Worm (Caenorhabditis elegans): ENCODE results near the gene ttbk-2.2.

ttbk-2.2 gene

ce11 chrIV:5086243-5086960 is 19.6 kb upstream of the ttbk-2.2 start:
- TF ChIP-seq sem-2 (GFP tag; optimal IDR thresholded peaks at IDR 0.05) (no peak), blmp-1 (tag; optimal IDR thresholded peaks at IDR 0.05) (no peak), tbx-8 (GFP tag; optimal IDR thresholded peaks at IDR 0.05) (no peak), lin-13 (tag; optimal IDR thresholded peaks at IDR 0.05) (no peak), unc-120 (tag; optimal IDR thresholded peaks at IDR 0.05; ENCODE audit: poor library complexity, severe bottlenecking) (no peak), lsy-2 (tag; optimal IDR thresholded peaks at IDR 0.05) (no peak), elt-3 (tag; optimal IDR thresholded peaks at IDR 0.05) (no peak)

DNA sequence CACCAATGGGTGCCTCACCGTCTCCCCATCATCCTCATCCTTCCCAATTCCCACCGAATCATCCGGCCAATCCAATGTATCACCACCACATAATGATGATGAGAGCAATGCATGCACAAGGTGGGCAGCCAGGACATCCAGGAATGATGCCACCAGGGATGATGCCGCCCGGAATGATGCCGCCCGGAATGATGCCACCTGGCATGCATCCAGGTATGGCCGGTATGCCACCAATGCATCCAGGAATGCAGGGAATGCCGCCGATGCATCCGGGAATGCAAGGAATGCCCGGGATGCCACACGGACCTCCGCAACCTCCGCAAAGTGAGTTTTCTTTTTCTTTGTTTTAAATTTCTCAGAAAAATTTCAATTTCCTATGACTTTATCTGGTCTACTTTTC is 19.0 kb upstream of the ttbk-2.2 start:
- TF ChIP-seq ceh-39 (tag; optimal IDR thresholded peaks at IDR 0.05): no peak
- TF ChIP-seq mab-5 (tag; optimal IDR thresholded peaks at IDR 0.05): no peak
- no peak for TF ChIP-seq lin-32 (GFP tag; optimal IDR thresholded peaks at IDR 0.05)
- TF ChIP-seq elt-1 (tag; optimal IDR thresholded peaks at IDR 0.05; ENCODE audit: borderline replicate concordance, insufficient read depth): no peak
- no peak for TF ChIP-seq ham-2 (GFP tag; optimal IDR thresholded peaks at IDR 0.05)
- TF ChIP-seq unc-62 (GFP tag; optimal IDR thresholded peaks at IDR 0.05): no peak
- TF ChIP-seq snpc-4 (tag; optimal IDR thresholded peaks at IDR 0.05): no peak
- TF ChIP-seq pha-4 (tag; optimal IDR thresholded peaks at IDR 0.05): no peak
- no peak for TF ChIP-seq ceh-43 (GFP tag; optimal IDR thresholded peaks at IDR 0.05)
- TF ChIP-seq bed-3 (GFP tag; optimal IDR thresholded peaks at IDR 0.05): no peak
- TF ChIP-seq drap-1 (GFP tag; optimal IDR thresholded peaks at IDR 0.05): no peak
- TF ChIP-seq ztf-11 (tag; optimal IDR thresholded peaks at IDR 0.05): no peak
- TF ChIP-seq sptf-1 (tag; optimal IDR thresholded peaks at IDR 0.05): no peak
- TF ChIP-seq mep-1 (tag; optimal IDR thresholded peaks at IDR 0.05): no peak
- TF ChIP-seq M03D4.4 (tag; optimal IDR thresholded peaks at IDR 0.05): no peak
- no peak for TF ChIP-seq unc-39 (tag; optimal IDR thresholded peaks at IDR 0.05)
- TF ChIP-seq elt-3 (tag; optimal IDR thresholded peaks at IDR 0.05): no peak
- no peak for TF ChIP-seq tbx-8 (GFP tag; optimal IDR thresholded peaks at IDR 0.05)

ce11 chrIV:5083832-5084231 is 17.0 kb upstream of the ttbk-2.2 start:
- TF ChIP-seq unc-62 (GFP tag; optimal IDR thresholded peaks at IDR 0.05) (no peak), blmp-1 (tag; optimal IDR thresholded peaks at IDR 0.05) (no peak), unc-120 (tag; optimal IDR thresholded peaks at IDR 0.05; ENCODE audit: poor library complexity, severe bottlenecking) (no peak)

DNA sequence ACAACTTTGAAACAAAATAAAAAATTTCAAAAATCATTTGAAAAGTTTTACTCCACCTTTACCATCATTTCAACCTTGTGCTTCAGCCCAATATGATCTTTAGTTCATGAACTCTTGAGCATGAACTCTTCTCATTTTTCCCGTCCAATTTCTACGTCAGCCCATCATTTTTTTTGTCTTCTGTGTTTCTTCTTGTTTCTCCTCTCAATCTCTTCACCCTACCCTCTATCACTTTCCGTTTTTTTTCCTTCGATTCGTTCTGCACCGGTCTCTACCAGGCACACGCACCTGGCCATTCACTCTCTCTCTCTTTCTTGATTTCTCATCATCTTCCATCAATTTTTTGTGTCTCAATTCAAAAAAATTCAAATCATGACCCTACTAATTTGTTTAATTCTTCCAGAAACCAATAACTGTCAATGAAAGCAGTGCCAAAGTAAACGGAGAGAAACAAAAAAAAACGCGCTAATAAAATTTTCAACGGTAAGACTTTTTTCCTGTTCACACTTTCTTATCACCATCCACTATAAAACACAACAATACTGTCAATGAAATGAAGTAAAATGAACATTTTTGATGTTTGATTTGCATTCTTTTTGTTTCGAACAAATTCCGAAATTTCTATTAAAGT is 16.2 kb upstream of the ttbk-2.2 start, which contains the start of gene pygo-1:
Gene pygo-1, plus strand, starts transcription at position 404 of the 631 bp plus-strand sequence.
- TF ChIP-seq lin-13 (tag; optimal IDR thresholded peaks at IDR 0.05): no peak
- TF ChIP-seq pha-4 (tag; optimal IDR thresholded peaks at IDR 0.05): no peak
- TF ChIP-seq unc-120 (tag; optimal IDR thresholded peaks at IDR 0.05; ENCODE audit: poor library complexity, severe bottlenecking): no peak
- TF ChIP-seq nhr-2 (tag; optimal IDR thresholded peaks at IDR 0.05): no peak
- TF ChIP-seq ceh-83 (GFP tag; optimal IDR thresholded peaks at IDR 0.05): no peak
- no peak for TF ChIP-seq drap-1 (GFP tag; optimal IDR thresholded peaks at IDR 0.05)
- TF ChIP-seq ceh-39 (tag; optimal IDR thresholded peaks at IDR 0.05): no peak
- no peak for TF ChIP-seq cnd-1 (tag; optimal IDR thresholded peaks at IDR 0.05)
- no peak for TF ChIP-seq mab-5 (tag; optimal IDR thresholded peaks at IDR 0.05)
- no peak for TF ChIP-seq ztf-11 (tag; optimal IDR thresholded peaks at IDR 0.05)
- TF ChIP-seq ceh-43 (GFP tag; optimal IDR thresholded peaks at IDR 0.05): no peak
- TF ChIP-seq lin-32 (GFP tag; optimal IDR thresholded peaks at IDR 0.05): no peak
- no peak for TF ChIP-seq blmp-1 (tag; optimal IDR thresholded peaks at IDR 0.05)
- TF ChIP-seq lsy-2 (tag; optimal IDR thresholded peaks at IDR 0.05): no peak
- no peak for TF ChIP-seq ces-1 (GFP tag; optimal IDR thresholded peaks at IDR 0.05)
- TF ChIP-seq flh-1 (GFP tag; optimal IDR thresholded peaks at IDR 0.05): no peak

- TF ChIP-seq mls-2 (tag; optimal IDR thresholded peaks at IDR 0.05) (no peak), sem-2 (GFP tag; optimal IDR thresholded peaks at IDR 0.05) (no peak), zip-8 (tag; optimal IDR thresholded peaks at IDR 0.05) (no peak), elt-3 (tag; optimal IDR thresholded peaks at IDR 0.05) (no peak), ztf-11 (tag; optimal IDR thresholded peaks at IDR 0.05) (no peak), bed-3 (GFP tag; optimal IDR thresholded peaks at IDR 0.05) (no peak), unc-62 (GFP tag; optimal IDR thresholded peaks at IDR 0.05) (no peak), lin-13 (tag; optimal IDR thresholded peaks at IDR 0.05) (no peak), ces-1 (GFP tag; optimal IDR thresholded peaks at IDR 0.05) (no peak)
These were observed 14.3 kb upstream of the ttbk-2.2 start for ce11 chrIV:5081122-5081521.
